Worm (Caenorhabditis elegans) whole organism, mixed stage, embryonic: ENCODE results near the gene cyb-2.1.

ENCODE experiments used
- drap-1 ChIP-seq: fragments of 200-800 bp; sonication (Bioruptor generic); optimal IDR thresholded peaks from 3 replicates; lab custom pipeline; 2018; ENCODE audit warnings: mild to moderate bottlenecking, missing genetic modification characterization, missing compliant biosample characterization
- ham-2 ChIP-seq: fragments of 200-800 bp; sonication (Bioruptor generic); optimal IDR thresholded peaks from 2 replicates; lab custom pipeline; 2018; ENCODE audit warnings: mild to moderate bottlenecking, missing genetic modification characterization, missing compliant biosample characterization
- nhr-12 ChIP-seq: fragments of 150-350 bp; optimal IDR thresholded peaks from 2 replicates; lab custom pipeline; 2014; ENCODE audit warnings: missing biosample characterization, missing genetic modification characterization
- pha-4 ChIP-seq: fragments of 150-350 bp; optimal IDR thresholded peaks from 2 replicates; lab custom pipeline; 2018; ENCODE audit warnings: missing biosample characterization, missing genetic modification reagents, missing genetic modification characterization
- unc-62 ChIP-seq: fragments of 150-350 bp; optimal IDR thresholded peaks from 2 replicates; lab custom pipeline; 2014; ENCODE audit warnings: missing biosample characterization, missing genetic modification reagents, missing genetic modification characterization

DNA sequence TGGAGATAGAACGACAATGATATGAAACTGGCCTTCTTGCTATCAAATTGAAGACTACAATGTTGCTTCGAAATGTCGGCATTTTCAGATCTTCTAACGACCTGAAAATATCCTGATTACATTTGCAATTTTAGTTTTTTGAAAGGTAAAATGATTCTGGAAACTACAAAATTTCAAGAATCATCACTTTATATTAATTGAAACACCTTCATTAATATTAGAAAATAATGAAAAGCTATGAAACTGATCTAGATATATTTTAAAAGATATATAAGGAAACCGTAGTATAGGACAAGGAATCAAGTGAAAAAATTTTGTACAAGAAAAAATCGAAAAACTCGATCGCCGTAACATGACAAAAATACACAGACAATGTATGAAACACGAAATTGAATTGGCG lies 26.1 kb downstream of the cyb-2.1 start, which contains the start of gene ndx-9:
- TF ChIP-seq nhr-12 (tag; lab: Kevin White, UChicago) (no peak), ham-2 (GFP tag; lab: Kevin White, UChicago) (no peak), drap-1 (GFP tag; lab: Kevin White, UChicago) (no peak), unc-62 (no peak), pha-4 (tag; lab: Kevin White, UChicago) (no peak)
